Worm (Caenorhabditis elegans) whole organism, L1 larva: Measurements from ENCODE around the gene sid-5.

Experiments used
- C04F5.9 ChIP-seq: sonication (generic microtip); optimal IDR thresholded peaks from 2 replicates; lab custom pipeline; 2016; ENCODE audit warnings: missing genetic modification characterization, missing compliant biosample characterization
- ama-1 ChIP-seq: fragments of 150-350 bp; optimal IDR thresholded peaks from 2 replicates; lab custom pipeline; 2014
- blmp-1 ChIP-seq: fragments of 150-350 bp; optimal IDR thresholded peaks from 2 replicates; lab custom pipeline; 2014; ENCODE audit warnings: missing biosample characterization, missing genetic modification characterization
- ceh-8 ChIP-seq: fragments of 200-800 bp; sonication (Bioruptor generic); optimal IDR thresholded peaks from 2 replicates; lab custom pipeline; 2018; ENCODE audit warnings: mild to moderate bottlenecking, missing genetic modification characterization, moderate library complexity, missing compliant biosample characterization
- ceh-82 ChIP-seq, 3 experiments: fragments of 150-350 bp in 1 of 3; sonication (generic microtip) in 2 of 3; optimal IDR thresholded peaks; 2 replicates each; lab custom pipeline; 2014 to 2017; ENCODE audit warnings: missing biosample characterization in 3 of 3, missing genetic modification characterization in 3 of 3
- ceh-88 ChIP-seq: fragments of 200-800 bp; sonication (Bioruptor generic); IDR thresholded peaks from 2 replicates; pipeline ENCODE4 v1.3.6; 2022; ENCODE audit warnings: missing genetic modification characterization, missing compliant biosample characterization
- ceh-90 ChIP-seq: sonication (generic microtip); optimal IDR thresholded peaks from 2 replicates; lab custom pipeline; 2016; ENCODE audit warnings: missing genetic modification characterization, missing compliant biosample characterization
- ces-1 ChIP-seq: fragments of 150-350 bp; optimal IDR thresholded peaks from 2 replicates; lab custom pipeline; 2014; ENCODE audit warnings: missing biosample characterization, missing genetic modification reagents, missing genetic modification characterization
- dpl-1 ChIP-seq, 3 experiments: fragments of 150-350 bp in 2 of 3; sonication (generic microtip) in 1 of 3; optimal IDR thresholded peaks; 2 replicates each; lab custom pipeline; 2014 to 2017; ENCODE audit warnings: missing biosample characterization in 3 of 3, missing genetic modification characterization in 3 of 3, missing genetic modification reagents in 3 of 3
- efl-1 ChIP-seq, 4 experiments: fragments of 150-350 bp; optimal IDR thresholded peaks in 3 of 4; peaks in 1 of 4; 1 replicate in 1 of 4; 2 replicates in 3 of 4; lab custom pipeline; 2014; ENCODE audit warnings: missing biosample characterization in 2 of 4, missing genetic modification characterization in 2 of 4, missing genetic modification reagents in 2 of 4
- efl-3 ChIP-seq: fragments of 200-800 bp; sonication (Bioruptor generic); optimal IDR thresholded peaks from 2 replicates; lab custom pipeline; 2018; ENCODE audit warnings: mild to moderate bottlenecking, missing genetic modification characterization, missing compliant biosample characterization
- elt-2 ChIP-seq: sonication (generic microtip); optimal IDR thresholded peaks from 2 replicates; lab custom pipeline; 2016; ENCODE audit warnings: missing genetic modification characterization, mild to moderate bottlenecking, inconsistent platforms, missing compliant biosample characterization, missing genetic modification reagents
- elt-3 ChIP-seq, 6 experiments: fragments of 150-350 bp in 1 of 6; sonication (generic microtip); optimal IDR thresholded peaks; 2 replicates each; lab custom pipeline; 2017 to 2018; ENCODE audit warnings: missing biosample characterization in 6 of 6, missing genetic modification characterization in 6 of 6, inconsistent platforms in 1 of 6
- fkh-4 ChIP-seq: sonication (generic microtip); optimal IDR thresholded peaks from 2 replicates; lab custom pipeline; 2016; ENCODE audit warnings: missing compliant biosample characterization, missing genetic modification characterization, borderline replicate concordance
- fkh-8 ChIP-seq: sonication (generic microtip); optimal IDR thresholded peaks from 2 replicates; lab custom pipeline; 2016; ENCODE audit warnings: mild to moderate bottlenecking, missing genetic modification characterization, missing compliant biosample characterization
- grh-1 ChIP-seq: fragments of 200-800 bp; sonication (Bioruptor generic); IDR thresholded peaks from 2 replicates; pipeline ENCODE4 v1.3.6; 2022; ENCODE audit warnings: missing genetic modification reagents, missing genetic modification characterization, missing compliant biosample characterization
- hlh-17 ChIP-seq: fragments of 200-800 bp; sonication (Bioruptor generic); optimal IDR thresholded peaks from 2 replicates; lab custom pipeline; 2018; ENCODE audit warnings: missing genetic modification characterization, mild to moderate bottlenecking, missing compliant biosample characterization, moderate library complexity, borderline replicate concordance
- hlh-4 ChIP-seq: sonication (generic microtip); optimal IDR thresholded peaks from 2 replicates; lab custom pipeline; 2016; ENCODE audit warnings: mild to moderate bottlenecking, missing genetic modification characterization, missing compliant biosample characterization
- isw-1 ChIP-seq: fragments of 200-800 bp; sonication (Bioruptor generic); IDR thresholded peaks from 2 replicates; pipeline ENCODE4 v1.3.6; 2022; ENCODE audit warnings: missing genetic modification characterization, missing compliant biosample characterization
- lin-14 ChIP-seq: fragments of 200-800 bp; sonication (Bioruptor generic); optimal IDR thresholded peaks from 2 replicates; lab custom pipeline; 2018; ENCODE audit warnings: mild to moderate bottlenecking, missing genetic modification characterization, moderate library complexity, missing compliant biosample characterization
- lin-35 ChIP-seq, 2 experiments: fragments of 150-350 bp; optimal IDR thresholded peaks; 2 replicates each; lab custom pipeline; 2014; ENCODE audit warnings: missing biosample characterization in 2 of 2, missing genetic modification characterization in 2 of 2, missing genetic modification reagents in 2 of 2
- lir-3 ChIP-seq: sonication (generic microtip); optimal IDR thresholded peaks from 2 replicates; lab custom pipeline; 2016; ENCODE audit warnings: mild to moderate bottlenecking, missing genetic modification characterization, moderate library complexity, missing compliant biosample characterization; ENCODE audit not compliant: poor library complexity
- lsy-2 ChIP-seq, 2 experiments: fragments of 150-350 bp; optimal IDR thresholded peaks; 2 replicates each; lab custom pipeline; 2014; ENCODE audit warnings: missing biosample characterization in 2 of 2, missing genetic modification characterization in 2 of 2
- mab-9 ChIP-seq: fragments of 200-800 bp; sonication (Bioruptor generic); IDR thresholded peaks from 2 replicates; pipeline ENCODE4 v1.3.6; 2022; ENCODE audit warnings: missing genetic modification reagents, missing genetic modification characterization, missing compliant biosample characterization
- mdl-1 ChIP-seq, 2 experiments: fragments of 150-350 bp; optimal IDR thresholded peaks; 2 replicates each; lab custom pipeline; 2014 to 2017; ENCODE audit warnings: missing biosample characterization in 2 of 2, missing genetic modification characterization in 2 of 2, inconsistent platforms in 1 of 2
- mep-1 ChIP-seq: fragments of 150-350 bp; optimal IDR thresholded peaks from 2 replicates; lab custom pipeline; 2014; ENCODE audit warnings: missing biosample characterization, missing genetic modification characterization
- nhr-12 ChIP-seq: sonication (generic microtip); optimal IDR thresholded peaks from 2 replicates; lab custom pipeline; 2017; ENCODE audit warnings: missing biosample characterization, missing genetic modification characterization
- nhr-19 ChIP-seq: fragments of 200-800 bp; sonication (Bioruptor generic); conservative IDR thresholded peaks from 2 replicates; pipeline ENCODE4 v1.3.6; 2022; ENCODE audit warnings: missing genetic modification characterization, missing compliant biosample characterization
- nhr-20 ChIP-seq: sonication (generic microtip); optimal IDR thresholded peaks from 2 replicates; lab custom pipeline; 2016; ENCODE audit warnings: mild to moderate bottlenecking, missing genetic modification characterization, missing compliant biosample characterization
- nhr-47 ChIP-seq: sonication (generic microtip); optimal IDR thresholded peaks from 2 replicates; lab custom pipeline; 2016; ENCODE audit warnings: mild to moderate bottlenecking, missing genetic modification characterization, moderate library complexity, missing compliant biosample characterization
- nhr-71 ChIP-seq: sonication (generic microtip); optimal IDR thresholded peaks from 2 replicates; lab custom pipeline; 2016; ENCODE audit warnings: mild to moderate bottlenecking, missing genetic modification characterization, moderate library complexity, missing compliant biosample characterization
- nhr-76 ChIP-seq: sonication (generic microtip); optimal IDR thresholded peaks from 2 replicates; lab custom pipeline; 2017; ENCODE audit warnings: missing biosample characterization, missing genetic modification characterization
- nhr-77 ChIP-seq: fragments of 150-350 bp; optimal IDR thresholded peaks from 2 replicates; lab custom pipeline; 2014; ENCODE audit warnings: missing biosample characterization, missing genetic modification characterization
- nhr-85 ChIP-seq: sonication (generic microtip); peaks from one replicate; lab custom pipeline; 2016; ENCODE audit warnings: missing genetic modification characterization, inconsistent platforms, missing compliant biosample characterization
- nhr-90 ChIP-seq: sonication (generic microtip); optimal IDR thresholded peaks from 2 replicates; lab custom pipeline; 2016; ENCODE audit warnings: mild to moderate bottlenecking, missing genetic modification characterization, missing compliant biosample characterization; ENCODE audit not compliant: poor library complexity
- pag-3 ChIP-seq: sonication (generic microtip); optimal IDR thresholded peaks from 2 replicates; lab custom pipeline; 2017; ENCODE audit warnings: missing genetic modification characterization, mild to moderate bottlenecking, missing compliant biosample characterization, antibody characterized with exemption, borderline replicate concordance; ENCODE audit not compliant: insufficient read depth
- pqm-1 ChIP-seq: sonication (generic microtip); optimal IDR thresholded peaks from 3 replicates; lab custom pipeline; 2017; ENCODE audit warnings: missing biosample characterization, missing genetic modification characterization
- rnt-1 ChIP-seq: sonication (generic microtip); optimal IDR thresholded peaks from 2 replicates; lab custom pipeline; 2016; ENCODE audit warnings: mild to moderate bottlenecking, missing genetic modification characterization, moderate library complexity, missing compliant biosample characterization
- snpc-4 ChIP-seq: fragments of 150-350 bp; optimal IDR thresholded peaks from 2 replicates; lab custom pipeline; 2014; ENCODE audit warnings: missing biosample characterization, missing genetic modification characterization
- snu-23 ChIP-seq: sonication (generic microtip); optimal IDR thresholded peaks from 2 replicates; lab custom pipeline; 2016; ENCODE audit warnings: missing genetic modification characterization, missing compliant biosample characterization
- sup-37 ChIP-seq: fragments of 200-800 bp; sonication (Bioruptor generic); optimal IDR thresholded peaks from 2 replicates; lab custom pipeline; 2018; ENCODE audit warnings: mild to moderate bottlenecking, missing genetic modification characterization, missing compliant biosample characterization
- swsn-7 ChIP-seq: sonication (generic microtip); optimal IDR thresholded peaks from 2 replicates; lab custom pipeline; 2016; ENCODE audit warnings: missing genetic modification characterization, missing compliant biosample characterization
- xbp-1 ChIP-seq: sonication (generic microtip); optimal IDR thresholded peaks from 2 replicates; lab custom pipeline; 2016; ENCODE audit warnings: missing genetic modification characterization, missing compliant biosample characterization
- ztf-11 ChIP-seq, 2 experiments: sonication (generic microtip); optimal IDR thresholded peaks; 2 replicates each; lab custom pipeline; 2016 to 2017; ENCODE audit warnings: missing genetic modification characterization in 2 of 2, missing biosample characterization in 1 of 2, missing compliant biosample characterization in 1 of 2

sid-5 gene

DNA sequence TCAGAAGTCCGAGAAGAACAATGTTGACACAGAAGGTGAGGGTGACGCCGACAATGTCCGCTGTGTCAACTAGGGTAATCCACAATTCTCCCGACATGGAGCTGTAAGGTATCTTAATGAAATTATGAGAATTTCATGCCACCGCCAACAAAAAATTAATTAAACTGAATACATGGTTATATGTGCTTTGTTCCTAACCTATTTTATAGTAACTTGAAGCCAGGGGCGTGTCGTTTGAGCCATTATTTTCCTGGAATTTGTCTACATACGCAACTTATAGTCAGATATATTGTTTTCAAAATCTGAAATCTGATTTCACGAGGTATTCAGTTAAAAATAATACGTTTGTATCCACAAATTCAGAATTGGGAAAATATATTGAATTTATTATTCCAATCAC lies 38.7 kb upstream of the sid-5 start, which contains the start of gene odr-10:
Gene odr-10 (minus strand): TSS at position 101 of the 400 bp plus-strand sequence.
- TF ChIP-seq fkh-8 (tag; lab: Kevin White, UChicago) (peak; percentile 31), ceh-88 (GFP tag; lab: Robert Waterston, UW) (no peak)
- TF ChIP-seq, all 84 proteins: peak for 1

ce11 chrX:6866900-6867299 lies 37.6 kb upstream of the sid-5 start:
- TF ChIP-seq ceh-8 (GFP tag; lab: Kevin White, UChicago), result no peak
- TF ChIP-seq C04F5.9 (tag; lab: Kevin White, UChicago), result no peak
- TF ChIP-seq pag-3, result no peak
- no peak for TF ChIP-seq hlh-17 (GFP tag; lab: Kevin White, UChicago)
- TF ChIP-seq sup-37 (GFP tag; lab: Kevin White, UChicago), result no peak
- no peak for TF ChIP-seq snpc-4 (tag; lab: Kevin White, UChicago)
- no peak for TF ChIP-seq nhr-76 (tag; lab: Kevin White, UChicago)
- no peak for TF ChIP-seq ceh-82 (tag; optimal IDR thresholded peaks at IDR 0.05; lab: Kevin White, UChicago)
- TF ChIP-seq pqm-1 (tag; lab: Kevin White, UChicago), result no peak
- no peak for TF ChIP-seq isw-1 (GFP tag; lab: Robert Waterston, UW)
- TF ChIP-seq nhr-19 (GFP tag; lab: Robert Waterston, UW), result no peak
- TF ChIP-seq xbp-1 (tag; lab: Kevin White, UChicago), result no peak
- no peak for TF ChIP-seq ama-1 (lab: Kevin White, UChicago)
- TF ChIP-seq nhr-12, result no peak
- no peak for TF ChIP-seq ceh-90

ce11 chrX:6867707-6868106 lies 36.8 kb upstream of the sid-5 start:
- TF ChIP-seq efl-3 (GFP tag; lab: Kevin White, UChicago) (no peak), ceh-88 (GFP tag; lab: Robert Waterston, UW) (0 out of 2 replicates have a peak, but pooled peaks have one; percentile 33), ces-1 (GFP tag; lab: Kevin White, UChicago) (no peak), fkh-4 (tag; lab: Kevin White, UChicago) (no peak), swsn-7 (tag; lab: Kevin White, UChicago) (peak; percentile 31), elt-3 (tag; optimal IDR thresholded peaks at IDR 0.05; lab: Kevin White, UChicago) (peak in 3 of 6 experiments; percentile 25 to 46 (median 28)), mdl-1 (tag; optimal IDR thresholded peaks at IDR 0.05; lab: Kevin White, UChicago) (peak in 1 of 2 experiments; percentile 13), rnt-1 (tag; lab: Kevin White, UChicago) (peak; percentile 78), lin-35 (GFP tag; optimal IDR thresholded peaks at IDR 0.05; lab: Kevin White, UChicago) (no peak), nhr-77 (tag; lab: Kevin White, UChicago) (peak; percentile 7), nhr-85 (tag; lab: Kevin White, UChicago) (peak; percentile 83), hlh-17 (GFP tag; lab: Kevin White, UChicago) (no peak), nhr-47 (peak; percentile 47), lir-3 (peak; percentile 35), snu-23 (GFP tag; lab: Kevin White, UChicago) (peak; percentile 71), ceh-82 (tag; optimal IDR thresholded peaks at IDR 0.05; lab: Kevin White, UChicago) (peak in 1 of 3 experiments; percentile 15), nhr-20 (peak; percentile 51), nhr-90 (tag; lab: Kevin White, UChicago) (peak; percentile 66), hlh-4 (no peak), ztf-11 (tag; optimal IDR thresholded peaks at IDR 0.05; lab: Kevin White, UChicago) (peak in 1 of 2 experiments; percentile 8), pqm-1 (tag; lab: Kevin White, UChicago) (no peak), xbp-1 (tag; lab: Kevin White, UChicago) (peak; percentile 54), lsy-2 (tag; optimal IDR thresholded peaks at IDR 0.05; lab: Kevin White, UChicago) (no peak), blmp-1 (tag; lab: Kevin White, UChicago) (no peak), dpl-1 (GFP tag; optimal IDR thresholded peaks at IDR 0.05; lab: Kevin White, UChicago) (peak in 1 of 3 experiments; percentile 11), nhr-19 (GFP tag; lab: Robert Waterston, UW) (peak; percentile 45), grh-1 (GFP tag; lab: Robert Waterston, UW) (peak; percentile 54; the same call in 1 of the 2 replicates), nhr-71 (tag; lab: Kevin White, UChicago) (peak; percentile 58), lin-14 (GFP tag; lab: Kevin White, UChicago) (peak; percentile 50), mep-1 (tag; lab: Kevin White, UChicago) (peak; percentile 66), efl-1 (optimal IDR thresholded peaks at IDR 0.05; lab: Kevin White, UChicago) (peak in 1 of 2 experiments; percentile 14), efl-1 (GFP tag; optimal IDR thresholded peaks at IDR 0.05 in 1 of 2; lab: Kevin White, UChicago) (no peak), elt-2 (tag; lab: Kevin White, UChicago) (peak; percentile 49), mab-9 (GFP tag; lab: Robert Waterston, UW) (no peak)
